Fruit fly (Drosophila melanogaster) whole organism, embryonic: ENCODE results near the gene LysB.
A peak's percentile ranks its signal among the peaks of the same experiment; 100 is the strongest.
"Not testable (repeated sequence)": the region's sequence is repeated elsewhere in the genome, so short reads cannot be mapped to it uniquely, and the experiment has no call there.

Experiments used
- Atf3 ChIP-seq: fragments of 200-800 bp; sonication (Bioruptor generic); optimal IDR thresholded peaks from 3 replicates; lab custom pipeline; 2016; ENCODE audit warnings: missing biosample characterization, missing genetic modification characterization
- Atf6 ChIP-seq: fragments of 200-800 bp; sonication (Bioruptor generic); IDR thresholded peaks from 2 replicates; pipeline ENCODE4 v1.3.6; 2022; ENCODE audit warnings: missing biosample characterization, missing genetic modification characterization
- CG10147 ChIP-seq: fragments of 200-800 bp; sonication (Bioruptor generic); optimal IDR thresholded peaks from 2 replicates; lab custom pipeline; 2019; ENCODE audit warnings: missing biosample characterization, mild to moderate bottlenecking, missing genetic modification characterization, moderate library complexity
- CG10321 ChIP-seq: fragments of 200-800 bp; sonication (Bioruptor generic); IDR thresholded peaks from 2 replicates; pipeline ENCODE4 v1.3.6; 2022; ENCODE audit warnings: missing biosample characterization, missing genetic modification characterization
- CG12236 ChIP-seq: fragments of 200-800 bp; sonication (Bioruptor generic); optimal IDR thresholded peaks from 2 replicates; lab custom pipeline; 2016; ENCODE audit warnings: missing biosample characterization, missing genetic modification characterization
- CG12744 ChIP-seq: fragments of 200-800 bp; sonication (Bioruptor generic); optimal IDR thresholded peaks from 2 replicates; lab custom pipeline; 2016; ENCODE audit warnings: missing biosample characterization, missing genetic modification characterization
- CG12769 ChIP-seq: fragments of 200-800 bp; sonication (Bioruptor generic); optimal IDR thresholded peaks from 2 replicates; lab custom pipeline; 2019; ENCODE audit warnings: missing biosample characterization, mild to moderate bottlenecking, missing genetic modification characterization, moderate library complexity
- CG13624 ChIP-seq: fragments of 200-800 bp; sonication (Bioruptor generic); optimal IDR thresholded peaks from 2 replicates; lab custom pipeline; 2016; ENCODE audit warnings: missing biosample characterization, missing genetic modification characterization
- CG16813 ChIP-seq: fragments of 200-800 bp; sonication (Bioruptor generic); IDR thresholded peaks from 3 replicates; pipeline ENCODE4 v1.3.6; 2022; ENCODE audit warnings: missing biosample characterization, missing genetic modification characterization; ENCODE audit not compliant: partially characterized antibody
- CG16815 ChIP-seq: fragments of 200-800 bp; sonication (Bioruptor generic); optimal IDR thresholded peaks from 3 replicates; lab custom pipeline; 2017; ENCODE audit warnings: missing biosample characterization, mild to moderate bottlenecking, missing genetic modification characterization
- CG17568 ChIP-seq: fragments of 200-800 bp; sonication (Bioruptor generic); optimal IDR thresholded peaks from 2 replicates; lab custom pipeline; 2018; ENCODE audit warnings: missing biosample characterization, mild to moderate bottlenecking, missing genetic modification characterization, moderate library complexity
- CG18011 ChIP-seq: fragments of 200-800 bp; sonication (Bioruptor generic); optimal IDR thresholded peaks from 2 replicates; lab custom pipeline; 2017; ENCODE audit warnings: missing biosample characterization, missing genetic modification characterization, mild to moderate bottlenecking, moderate library complexity, missing genotype
- CG4707 ChIP-seq: fragments of 200-800 bp; sonication (Bioruptor generic); optimal IDR thresholded peaks from 2 replicates; lab custom pipeline; 2018; ENCODE audit warnings: missing biosample characterization, mild to moderate bottlenecking, missing genetic modification characterization, moderate library complexity
- CG6175 ChIP-seq: fragments of 200-800 bp; sonication (Bioruptor generic); IDR thresholded peaks from 3 replicates; pipeline ENCODE4 v1.3.6; 2022; ENCODE audit warnings: missing biosample characterization, missing genetic modification characterization
- CG6689 ChIP-seq: fragments of 200-800 bp; sonication (Bioruptor generic); IDR thresholded peaks from 2 replicates; pipeline ENCODE4 v1.3.6; 2022; ENCODE audit warnings: missing biosample characterization, missing genetic modification characterization
- CG6791 ChIP-seq: fragments of 200-800 bp; sonication (Bioruptor generic); IDR thresholded peaks from 3 replicates; pipeline ENCODE4 v1.3.6; 2022; ENCODE audit warnings: missing biosample characterization, missing genetic modification characterization; ENCODE audit not compliant: partially characterized antibody
- CG7839 ChIP-seq: fragments of 200-800 bp; sonication (Bioruptor generic); optimal IDR thresholded peaks from 3 replicates; lab custom pipeline; 2018; ENCODE audit warnings: missing biosample characterization, mild to moderate bottlenecking, missing genetic modification characterization, moderate library complexity
- CG7987 ChIP-seq: fragments of 200-800 bp; sonication (Bioruptor generic); optimal IDR thresholded peaks from 2 replicates; lab custom pipeline; 2018; ENCODE audit warnings: missing biosample characterization, mild to moderate bottlenecking, missing genetic modification characterization, moderate library complexity
- CG8089 ChIP-seq: fragments of 200-800 bp; sonication (Bioruptor generic); optimal IDR thresholded peaks from 3 replicates; lab custom pipeline; 2016; ENCODE audit warnings: missing biosample characterization, missing genetic modification characterization
- CTCF ChIP-seq: fragments of 200-800 bp; sonication (Bioruptor generic); optimal IDR thresholded peaks from 2 replicates; lab custom pipeline; 2017; ENCODE audit warnings: missing biosample characterization, mild to moderate bottlenecking, missing genetic modification characterization, moderate library complexity
- D ChIP-seq, 2 experiments: fragments of 200-800 bp in 1 of 2; fragments of >200 bp in 1 of 2; sonication (Bioruptor generic) in 1 of 2; optimal IDR thresholded peaks; 2 replicates in 1 of 2; 3 replicates in 1 of 2; lab custom pipeline; 2017; ENCODE audit warnings: mild to moderate bottlenecking in 1 of 2, missing biosample characterization in 1 of 2, missing genetic modification characterization in 1 of 2, missing genetic modification reagents in 1 of 2
- Dip3 ChIP-seq: fragments of 200-800 bp; sonication (Bioruptor generic); optimal IDR thresholded peaks from 3 replicates; lab custom pipeline; 2016; ENCODE audit warnings: missing biosample characterization, missing genetic modification characterization
- Doc3 ChIP-seq: fragments of 200-800 bp; sonication (Bioruptor generic); IDR thresholded peaks from 3 replicates; pipeline ENCODE4 v1.3.6; 2022; ENCODE audit warnings: missing biosample characterization, missing genetic modification characterization; ENCODE audit not compliant: partially characterized antibody
- GATAe ChIP-seq: fragments of 200-800 bp; sonication (Bioruptor generic); conservative IDR thresholded peaks from 2 replicates; pipeline ENCODE4 v1.3.6; 2022; ENCODE audit warnings: missing biosample characterization, missing genetic modification characterization
- H15 ChIP-seq: fragments of 200-800 bp; sonication (Bioruptor generic); IDR thresholded peaks from 3 replicates; pipeline ENCODE4 v1.3.6; 2022; ENCODE audit warnings: missing biosample characterization, missing genetic modification characterization
- Hey ChIP-seq: fragments of 200-800 bp; sonication (Bioruptor generic); optimal IDR thresholded peaks from 3 replicates; lab custom pipeline; 2018; ENCODE audit warnings: missing biosample characterization, mild to moderate bottlenecking, missing genetic modification characterization
- HmgZ ChIP-seq: fragments of 200-800 bp; sonication (Bioruptor generic); optimal IDR thresholded peaks from 2 replicates; lab custom pipeline; 2018; ENCODE audit warnings: missing biosample characterization, mild to moderate bottlenecking, missing genetic modification characterization
- Hr3 ChIP-seq: fragments of 200-800 bp; sonication (Bioruptor generic); optimal IDR thresholded peaks from 3 replicates; lab custom pipeline; 2016; ENCODE audit warnings: missing biosample characterization, missing genetic modification characterization
- MBD-R2 ChIP-seq: fragments of 200-800 bp; sonication (Bioruptor generic); IDR thresholded peaks from 2 replicates; pipeline ENCODE4 v1.3.6; 2022; ENCODE audit warnings: missing biosample characterization, missing genetic modification characterization
- NC2α ChIP-seq: fragments of 200-800 bp; sonication (Bioruptor generic); optimal IDR thresholded peaks from 2 replicates; lab custom pipeline; 2016; ENCODE audit warnings: missing biosample characterization, missing genetic modification characterization
- Pdp1 ChIP-seq, 2 experiments: fragments of 200-800 bp; sonication (Bioruptor generic); optimal IDR thresholded peaks; 3 replicates each; lab custom pipeline; 2016; ENCODE audit warnings: missing biosample characterization in 2 of 2, missing genetic modification characterization in 2 of 2, mild to moderate bottlenecking in 1 of 2, moderate library complexity in 1 of 2
- Ptx1 ChIP-seq: fragments of 200-800 bp; sonication (Bioruptor generic); IDR thresholded peaks from 2 replicates; pipeline ENCODE4 v1.3.6; 2022; ENCODE audit warnings: missing biosample characterization, missing genetic modification characterization
- cad ChIP-seq: fragments of >200 bp; optimal IDR thresholded peaks from 2 replicates; lab custom pipeline; 2017; ENCODE audit warnings: missing biosample characterization, missing genetic modification characterization
- cg ChIP-seq: fragments of 200-800 bp; sonication (Bioruptor generic); optimal IDR thresholded peaks from 3 replicates; lab custom pipeline; 2019; ENCODE audit warnings: missing biosample characterization, mild to moderate bottlenecking, missing genetic modification characterization, moderate library complexity
- cwo ChIP-seq: fragments of 200-800 bp; sonication (Bioruptor generic); optimal IDR thresholded peaks from 3 replicates; lab custom pipeline; 2017; ENCODE audit warnings: missing biosample characterization, missing genetic modification characterization, mild to moderate bottlenecking, moderate library complexity, missing genetic modification reagents
- dmrt99B ChIP-seq: fragments of 200-800 bp; sonication (Bioruptor generic); optimal IDR thresholded peaks from 2 replicates; lab custom pipeline; 2018; ENCODE audit warnings: missing biosample characterization, mild to moderate bottlenecking, missing genetic modification characterization, moderate library complexity
- jigr1 ChIP-seq: fragments of 200-800 bp; sonication (Bioruptor generic); IDR thresholded peaks from 3 replicates; pipeline ENCODE4 v1.3.6; 2022; ENCODE audit warnings: missing biosample characterization, missing genetic modification characterization
- scrt ChIP-seq: fragments of 200-800 bp; sonication (Bioruptor generic); optimal IDR thresholded peaks from 2 replicates; lab custom pipeline; 2018; ENCODE audit warnings: missing biosample characterization, mild to moderate bottlenecking, missing genetic modification characterization, moderate library complexity
- slp2 ChIP-seq: fragments of 200-800 bp; sonication (Bioruptor generic); optimal IDR thresholded peaks from 2 replicates; lab custom pipeline; 2016; ENCODE audit warnings: missing biosample characterization, missing genetic modification characterization
- sqz ChIP-seq: fragments of 200-800 bp; sonication (Bioruptor generic); optimal IDR thresholded peaks from 3 replicates; lab custom pipeline; 2018; ENCODE audit warnings: missing biosample characterization, mild to moderate bottlenecking, missing genetic modification characterization
- stc ChIP-seq: fragments of 200-800 bp; sonication (Bioruptor generic); IDR thresholded peaks from 2 replicates; pipeline ENCODE4 v1.3.6; 2022; ENCODE audit warnings: missing biosample characterization, missing genetic modification characterization
- tin ChIP-seq: fragments of 200-800 bp; sonication (Bioruptor generic); optimal IDR thresholded peaks from 3 replicates; lab custom pipeline; 2016; ENCODE audit warnings: missing biosample characterization, missing genetic modification characterization
- usp ChIP-seq: fragments of >200 bp; optimal IDR thresholded peaks from 2 replicates; lab custom pipeline; 2017; ENCODE audit warnings: missing biosample characterization, missing genetic modification characterization
- yki ChIP-seq: fragments of >200 bp; optimal IDR thresholded peaks from 3 replicates; lab custom pipeline; 2018
- zf30C ChIP-seq: fragments of 200-800 bp; sonication (Bioruptor generic); optimal IDR thresholded peaks from 3 replicates; lab custom pipeline; 2018; ENCODE audit warnings: missing biosample characterization, mild to moderate bottlenecking, missing genetic modification characterization

Gene LysB

DNA sequence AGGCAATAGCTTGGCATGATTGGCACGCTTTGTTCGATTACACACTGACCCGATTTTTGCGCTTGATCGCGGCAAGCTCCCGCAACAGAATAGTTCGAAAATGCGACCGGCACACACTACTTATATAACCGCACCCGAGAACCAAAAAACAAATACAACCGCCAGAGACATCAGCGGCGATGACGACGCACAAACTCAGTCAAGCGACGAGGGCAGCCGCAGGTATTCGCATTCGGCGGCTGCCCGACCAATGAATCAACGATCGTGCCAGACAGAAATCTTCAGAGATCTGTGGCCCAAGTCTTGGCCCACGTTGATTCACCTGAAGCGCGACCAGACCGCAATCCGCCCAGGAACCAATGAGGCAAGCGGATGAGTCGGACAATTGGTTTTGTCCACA is 31.0 kb downstream of the LysB start, which contains the start of gene CG9192 (continued):
- TF ChIP-seq sqz (GFP tag; lab: Kevin White, UChicago), result no peak
- TF ChIP-seq CG6689, result no peak
- TF ChIP-seq CG6175 (GFP tag; lab: Robert Waterston, UW), result no peak
- TF ChIP-seq Dip3, result no peak
- peak in 1 of 2 experiments; percentile 84 for TF ChIP-seq Pdp1 (GFP tag; optimal IDR thresholded peaks at IDR 0.05; lab: Kevin White, UChicago)
- TF ChIP-seq CG12236 (GFP tag; lab: Kevin White, UChicago), result no peak

DNA sequence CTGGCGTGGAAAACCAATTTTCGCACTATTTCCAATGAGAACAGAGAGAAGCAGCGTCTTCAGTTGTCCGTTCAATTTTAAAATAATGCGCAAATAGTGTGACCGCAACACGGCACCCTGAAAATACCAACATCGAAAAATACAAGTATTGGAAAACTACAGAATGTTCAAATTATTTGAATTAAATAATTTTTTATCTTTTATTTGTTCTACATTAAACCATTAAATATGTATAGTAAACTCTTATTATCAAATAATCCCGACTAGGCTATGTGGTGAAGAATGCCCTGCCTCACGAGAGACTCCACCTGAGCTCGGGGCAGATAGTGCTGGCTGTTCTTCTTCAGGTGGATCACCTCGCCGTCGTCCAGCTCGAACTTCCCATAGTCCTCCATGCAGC is 38.6 kb downstream of the LysB start, which contains the start of gene Klp61F:
Klp61F (minus strand) TSS at position 101 of the 400 bp plus-strand sequence.
- not testable (repeated sequence) for TF ChIP-seq cg (GFP tag; lab: Kevin White, UChicago); CG10321 (GFP tag; lab: Robert Waterston, UW); CG12769 (tag; lab: Kevin White, UChicago)

- TF ChIP-seq CG7839; cwo (GFP tag; lab: Kevin White, UChicago); scrt (GFP tag; lab: Kevin White, UChicago): not testable (repeated sequence)
Measured at dm6 chr3L:1246823-1247222, 39.7 kb downstream of the LysB start, which contains the start of gene CG32318. Gene CG32318 (minus strand): TSS chr3L:1246923.

DNA sequence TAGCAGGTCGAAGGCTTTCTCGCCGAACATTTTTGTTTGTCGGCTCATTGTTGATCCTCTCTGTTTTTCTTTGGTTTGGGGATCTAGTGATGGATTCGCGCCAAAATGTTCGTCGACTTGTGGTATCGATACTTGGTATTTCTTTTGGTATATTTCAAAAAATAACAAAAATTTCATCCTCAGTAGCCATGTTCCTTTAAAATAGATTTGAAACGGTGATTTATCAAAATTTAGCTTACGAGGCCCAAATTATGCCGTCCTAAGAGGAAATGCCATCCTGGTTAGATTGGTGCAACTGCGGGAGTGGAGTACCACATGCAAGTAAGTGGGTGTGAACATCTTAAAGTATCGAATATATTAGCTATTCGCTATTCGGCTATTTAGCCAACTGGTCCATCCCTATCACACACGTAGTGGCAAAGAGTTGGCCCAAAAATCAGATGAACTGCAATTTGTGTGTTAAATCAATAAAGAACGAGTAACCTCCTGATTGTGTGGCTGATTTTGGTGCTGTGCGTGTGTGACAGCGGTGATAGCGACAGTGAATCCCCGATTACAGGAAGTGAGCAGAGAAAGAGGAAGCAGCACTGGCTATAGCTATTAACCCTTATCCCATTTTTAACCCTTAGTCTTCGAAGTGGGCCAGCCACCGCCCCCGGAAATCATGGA is 40.6 kb downstream of the LysB start, which contains the start of the genes Psf1 and Sac1:
Psf1 (minus strand) TSS at position 51 of the 669 bp plus-strand sequence.
Sac1 (plus strand) TSS at position 191 of the 669 bp plus-strand sequence.
- no peak for TF ChIP-seq CG12744 (GFP tag; lab: Kevin White, UChicago)
- TF ChIP-seq tin (GFP tag; lab: Kevin White, UChicago), result peak; percentile 30
- TF ChIP-seq zf30C (GFP tag; lab: Kevin White, UChicago), result no peak
- peak; percentile 45 for TF ChIP-seq CG10147 (GFP tag; lab: Kevin White, UChicago)
- TF ChIP-seq CG17568 (GFP tag; lab: Kevin White, UChicago), result no peak
- TF ChIP-seq Atf3 (GFP tag; lab: Kevin White, UChicago), result peak; percentile 50
- TF ChIP-seq CG18011 (GFP tag; lab: Kevin White, UChicago), result no peak
- no peak for TF ChIP-seq CG4707 (GFP tag; lab: Kevin White, UChicago)
- no peak for TF ChIP-seq Hey
- peak; percentile 61 for TF ChIP-seq Ptx1 (GFP tag; lab: Robert Waterston, UW)
- TF ChIP-seq HmgZ (tag; lab: Kevin White, UChicago), result peak; percentile 45
- no peak for TF ChIP-seq yki (lab: Kevin White, UChicago)
- no peak for TF ChIP-seq CG7987
- no peak for TF ChIP-seq Atf6
- TF ChIP-seq CG8089 (GFP tag; lab: Kevin White, UChicago), result peak; percentile 38
- TF ChIP-seq CG13624, result peak; percentile 73
- TF ChIP-seq dmrt99B, result no peak
- peak; percentile 17 for TF ChIP-seq slp2
- TF ChIP-seq jigr1, result no peak
- peak; percentile 5 for TF ChIP-seq CG16815 (GFP tag; lab: Kevin White, UChicago)
- no peak for TF ChIP-seq stc (GFP tag; lab: Robert Waterston, UW)
- TF ChIP-seq usp, result no peak
- TF ChIP-seq NC2α, result no peak
- no peak for TF ChIP-seq H15 (GFP tag; lab: Robert Waterston, UW)
- peak; percentile 21 for TF ChIP-seq Hr3 (GFP tag; lab: Kevin White, UChicago)
- peak; percentile 91 for TF ChIP-seq CG16813 (GFP tag; lab: Robert Waterston, UW)
- peak; percentile 5 for TF ChIP-seq D (optimal IDR thresholded peaks at IDR 0.05; lab: Kevin White, UChicago)
- no peak for TF ChIP-seq D (GFP tag; optimal IDR thresholded peaks at IDR 0.05; lab: Kevin White, UChicago)
- TF ChIP-seq CTCF, result no peak
- no peak for TF ChIP-seq cad (GFP tag; lab: Kevin White, UChicago)
- peak; percentile 91 for TF ChIP-seq Doc3 (GFP tag; lab: Robert Waterston, UW)
- TF ChIP-seq GATAe (GFP tag; lab: Robert Waterston, UW), result no peak
- peak; percentile 65; the same call in 1 of the 2 replicates for TF ChIP-seq MBD-R2 (GFP tag; lab: Robert Waterston, UW)
- TF ChIP-seq CG6791 (GFP tag; lab: Robert Waterston, UW), result peak; percentile 76
